Worm (Caenorhabditis elegans) whole organism, young adult: ENCODE measurements around the gene K02D10.3.

Experiments
- B0019.2 ChIP-seq: fragments of 200-800 bp; sonication (Bioruptor generic); conservative IDR thresholded peaks from 2 replicates; pipeline ENCODE4 v1.3.6; 2022; ENCODE audit warnings: missing genetic modification reagents, missing genetic modification characterization, missing compliant biosample characterization
- B0035.1 ChIP-seq: sonication (generic microtip); optimal IDR thresholded peaks from 2 replicates; lab custom pipeline; 2016; ENCODE audit warnings: missing genetic modification characterization, mild to moderate bottlenecking, missing compliant biosample characterization, missing genotype, missing genetic modification reagents
- B0336.3 ChIP-seq: fragments of 200-800 bp; sonication (Bioruptor generic); IDR thresholded peaks from 2 replicates; pipeline ENCODE4 v1.3.6; 2022; ENCODE audit warnings: missing genetic modification characterization, missing compliant biosample characterization
- C06A6.2 ChIP-seq: fragments of 200-800 bp; sonication (Bioruptor generic); conservative IDR thresholded peaks from 2 replicates; pipeline ENCODE4 v1.3.6; 2022; ENCODE audit warnings: missing genetic modification characterization, missing compliant biosample characterization
- C17E4.6 ChIP-seq: fragments of 200-800 bp; sonication (Bioruptor generic); IDR thresholded peaks from 2 replicates; pipeline ENCODE4 v1.3.6; 2022; ENCODE audit warnings: missing genetic modification reagents, missing genetic modification characterization, missing compliant biosample characterization
- F23B12.7 ChIP-seq: sonication (generic microtip); optimal IDR thresholded peaks from 2 replicates; lab custom pipeline; 2017; ENCODE audit warnings: missing genetic modification characterization, mild to moderate bottlenecking, missing compliant biosample characterization, antibody characterized with exemption, moderate library complexity; ENCODE audit not compliant: insufficient read depth
- F55B11.4 ChIP-seq: sonication (generic microtip); optimal IDR thresholded peaks from 2 replicates; lab custom pipeline; 2016; ENCODE audit warnings: missing compliant biosample characterization, missing genetic modification characterization, borderline replicate concordance; ENCODE audit not compliant: insufficient read depth
- K11D2.4 ChIP-seq: fragments of 200-800 bp; sonication (Bioruptor generic); IDR thresholded peaks from 2 replicates; pipeline ENCODE4 v1.3.6; 2022; ENCODE audit warnings: missing genetic modification reagents, missing genetic modification characterization, missing compliant biosample characterization
- Y53G8AR.9 ChIP-seq: fragments of 200-800 bp; sonication (Bioruptor generic); conservative IDR thresholded peaks from 2 replicates; pipeline ENCODE4 v1.3.6; 2022; ENCODE audit warnings: missing genetic modification reagents, missing genetic modification characterization, missing compliant biosample characterization
- Y56A3A.18 ChIP-seq: fragments of 200-800 bp; sonication (Bioruptor generic); IDR thresholded peaks from 2 replicates; pipeline ENCODE4 v1.3.6; 2022; ENCODE audit warnings: missing genetic modification reagents, missing genetic modification characterization, missing compliant biosample characterization
- ZK185.1 ChIP-seq: sonication (generic microtip); optimal IDR thresholded peaks from 2 replicates; lab custom pipeline; 2016; ENCODE audit warnings: mild to moderate bottlenecking, missing genetic modification characterization, missing compliant biosample characterization; ENCODE audit not compliant: poor library complexity, severe bottlenecking
- ama-1 ChIP-seq, 3 experiments: fragments of 150-350 bp in 1 of 3; sonication (generic microtip) in 2 of 3; optimal IDR thresholded peaks; 2 replicates each; lab custom pipeline; 2014 to 2018; ENCODE audit warnings: missing biosample characterization in 2 of 3, missing genetic modification characterization in 2 of 3, missing genetic modification reagents in 2 of 3
- atf-7 ChIP-seq: sonication (generic microtip); optimal IDR thresholded peaks from 2 replicates; lab custom pipeline; 2017; ENCODE audit warnings: mild to moderate bottlenecking, missing genetic modification characterization, missing compliant biosample characterization
- athp-1 ChIP-seq: sonication (generic microtip); optimal IDR thresholded peaks from 2 replicates; lab custom pipeline; 2017; ENCODE audit warnings: mild to moderate bottlenecking, missing genetic modification characterization, missing compliant biosample characterization
- attf-5 ChIP-seq: fragments of 200-800 bp; sonication (Bioruptor generic); optimal IDR thresholded peaks from 2 replicates; lab custom pipeline; 2018; ENCODE audit warnings: mild to moderate bottlenecking, missing genetic modification characterization, missing compliant biosample characterization
- bed-1 ChIP-seq: fragments of 200-800 bp; sonication (Bioruptor generic); IDR thresholded peaks from 2 replicates; pipeline ENCODE4 v1.3.6; 2022; ENCODE audit warnings: missing genetic modification reagents, missing genetic modification characterization, missing compliant biosample characterization
- ccch-3 ChIP-seq: fragments of 200-800 bp; sonication (Bioruptor generic); optimal IDR thresholded peaks from 2 replicates; lab custom pipeline; 2018; ENCODE audit warnings: mild to moderate bottlenecking, missing genetic modification characterization, missing compliant biosample characterization
- cebp-1 ChIP-seq, 2 experiments: fragments of 200-800 bp in 1 of 2; sonication (Bioruptor generic) in 1 of 2; sonication (generic microtip) in 1 of 2; IDR thresholded peaks in 1 of 2; optimal IDR thresholded peaks in 1 of 2; 2 replicates each; pipeline versions ENCODE4 v1.3.6 to Lab custom; 2017 to 2022; ENCODE audit warnings: missing compliant biosample characterization in 2 of 2, missing genetic modification characterization in 2 of 2, mild to moderate bottlenecking in 1 of 2, missing genetic modification reagents in 1 of 2, moderate library complexity in 1 of 2
- ceh-100 ChIP-seq: fragments of 200-800 bp; sonication (Bioruptor generic); IDR thresholded peaks from 2 replicates; pipeline ENCODE4 v1.3.6; 2022; ENCODE audit warnings: missing genetic modification reagents, missing genetic modification characterization, missing compliant biosample characterization
- ceh-40 ChIP-seq: fragments of 200-800 bp; sonication (Bioruptor generic); IDR thresholded peaks from 2 replicates; pipeline ENCODE4 v1.3.6; 2022; ENCODE audit warnings: missing genetic modification characterization, missing compliant biosample characterization
- die-1 ChIP-seq: sonication (generic microtip); optimal IDR thresholded peaks from 2 replicates; lab custom pipeline; 2016; ENCODE audit warnings: missing genotype, mild to moderate bottlenecking, missing genetic modification characterization, missing compliant biosample characterization
- egl-18 ChIP-seq: fragments of 200-800 bp; sonication (Bioruptor generic); IDR thresholded peaks from 2 replicates; pipeline ENCODE4 v1.3.6; 2022; ENCODE audit warnings: missing genetic modification reagents, missing genetic modification characterization, missing compliant biosample characterization
- egl-44 ChIP-seq: fragments of 200-800 bp; sonication (Bioruptor generic); IDR thresholded peaks from 2 replicates; pipeline ENCODE4 v1.3.6; 2022; ENCODE audit warnings: missing genetic modification reagents, missing genetic modification characterization, missing compliant biosample characterization
- fkh-3 ChIP-seq: sonication (generic microtip); optimal IDR thresholded peaks from 2 replicates; lab custom pipeline; 2016; ENCODE audit warnings: mild to moderate bottlenecking, missing genetic modification characterization, missing compliant biosample characterization
- gei-17 ChIP-seq: fragments of 200-800 bp; sonication (Bioruptor generic); optimal IDR thresholded peaks from 2 replicates; lab custom pipeline; 2018; ENCODE audit warnings: mild to moderate bottlenecking, missing genetic modification characterization, missing compliant biosample characterization
- him-1 ChIP-seq: sonication (generic microtip); optimal IDR thresholded peaks from 2 replicates; lab custom pipeline; 2016; ENCODE audit warnings: missing genotype, missing genetic modification reagents, missing genetic modification characterization, missing compliant biosample characterization
- hlh-26 ChIP-seq: fragments of 200-800 bp; sonication (Bioruptor generic); conservative IDR thresholded peaks from 2 replicates; pipeline ENCODE4 v1.3.6; 2022; ENCODE audit warnings: missing genetic modification reagents, missing genetic modification characterization, missing compliant biosample characterization
- hmg-1.2 ChIP-seq: fragments of 200-800 bp; sonication (Bioruptor generic); IDR thresholded peaks from 2 replicates; pipeline ENCODE4 v1.3.6; 2022; ENCODE audit warnings: missing genetic modification reagents, missing genetic modification characterization, missing compliant biosample characterization
- let-526 ChIP-seq: fragments of 200-800 bp; sonication (Bioruptor generic); IDR thresholded peaks from 2 replicates; pipeline ENCODE4 v1.3.6; 2022; ENCODE audit warnings: missing genetic modification reagents, missing genetic modification characterization, missing compliant biosample characterization
- lin-35 ChIP-seq, 3 experiments: fragments of 150-350 bp in 2 of 3; sonication (generic microtip) in 1 of 3; optimal IDR thresholded peaks; 2 replicates each; lab custom pipeline; 2014 to 2018; ENCODE audit warnings: missing biosample characterization in 3 of 3, missing genetic modification characterization in 3 of 3, missing genetic modification reagents in 3 of 3
- madf-3 ChIP-seq: fragments of 200-800 bp; sonication (Bioruptor generic); IDR thresholded peaks from 2 replicates; pipeline ENCODE4 v1.3.6; 2022; ENCODE audit warnings: missing genetic modification reagents, missing genetic modification characterization, missing compliant biosample characterization
- mcd-1 ChIP-seq: fragments of 200-800 bp; sonication (Bioruptor generic); IDR thresholded peaks from 2 replicates; pipeline ENCODE4 v1.3.6; 2022; ENCODE audit warnings: missing genetic modification reagents, missing genetic modification characterization, missing compliant biosample characterization
- nhr-120 ChIP-seq: fragments of 200-800 bp; sonication (Bioruptor generic); IDR thresholded peaks from 2 replicates; pipeline ENCODE4 v1.3.6; 2022; ENCODE audit warnings: missing genetic modification characterization, missing compliant biosample characterization
- nhr-27 ChIP-seq: fragments of 200-800 bp; sonication (Bioruptor generic); optimal IDR thresholded peaks from 2 replicates; lab custom pipeline; 2018; ENCODE audit warnings: mild to moderate bottlenecking, missing genetic modification characterization, moderate library complexity, missing compliant biosample characterization
- snpc-1.1 ChIP-seq: sonication (generic microtip); optimal IDR thresholded peaks from 2 replicates; lab custom pipeline; 2017; ENCODE audit warnings: missing genetic modification characterization, mild to moderate bottlenecking, missing compliant biosample characterization, antibody characterized with exemption, moderate library complexity, missing genotype, missing genetic modification reagents; ENCODE audit not compliant: insufficient read depth
- snpc-4 ChIP-seq, 5 experiments: fragments of 150-350 bp in 1 of 5; sonication (generic microtip) in 4 of 5; optimal IDR thresholded peaks; 2 replicates each; lab custom pipeline; 2014 to 2018; ENCODE audit warnings: missing genetic modification characterization in 5 of 5, missing biosample characterization in 3 of 5, antibody characterized with exemption in 2 of 5, mild to moderate bottlenecking in 2 of 5, missing compliant biosample characterization in 2 of 5, missing genotype in 2 of 5, moderate library complexity in 2 of 5, missing genetic modification reagents in 1 of 5
- tbx-9 ChIP-seq: sonication (generic microtip); optimal IDR thresholded peaks from 2 replicates; lab custom pipeline; 2016; ENCODE audit warnings: borderline replicate concordance, missing genetic modification characterization, inconsistent platforms, missing compliant biosample characterization
- unc-130 ChIP-seq: sonication (generic microtip); optimal IDR thresholded peaks from 2 replicates; lab custom pipeline; 2016; ENCODE audit warnings: missing genetic modification reagents, missing genetic modification characterization, missing compliant biosample characterization
- zfh-2 ChIP-seq: fragments of 200-800 bp; sonication (Bioruptor generic); conservative IDR thresholded peaks from 2 replicates; pipeline ENCODE4 v1.3.6; 2022; ENCODE audit warnings: missing genetic modification reagents, missing genetic modification characterization, missing compliant biosample characterization
- ztf-18 ChIP-seq: sonication (generic microtip); optimal IDR thresholded peaks from 2 replicates; lab custom pipeline; 2016; ENCODE audit warnings: missing genotype, mild to moderate bottlenecking, missing genetic modification characterization, missing compliant biosample characterization
- ztf-25 ChIP-seq: fragments of 200-800 bp; sonication (Bioruptor generic); IDR thresholded peaks from 2 replicates; pipeline ENCODE4 v1.3.6; 2022; ENCODE audit warnings: missing genetic modification reagents, missing genetic modification characterization, missing compliant biosample characterization
- ztf-3 ChIP-seq: fragments of 200-800 bp; sonication (Bioruptor generic); optimal IDR thresholded peaks from 2 replicates; lab custom pipeline; 2018; ENCODE audit warnings: mild to moderate bottlenecking, missing genetic modification characterization, missing compliant biosample characterization

Gene K02D10.3

ce11 chrIII:8795595-8796141 lies 23.9 kb upstream of the K02D10.3 start (continued):
- TF ChIP-seq Y53G8AR.9 (GFP tag; lab: Robert Waterston, UW) (no peak), unc-130 (GFP tag; lab: Kevin White, UChicago) (no peak), snpc-4 (GFP tag; optimal IDR thresholded peaks at IDR 0.05; lab: Kevin White, UChicago) (peak; percentile 87), snpc-4 (tag; optimal IDR thresholded peaks at IDR 0.05; lab: Kevin White, UChicago) (peak; percentile 89 to 91 (median 90)), B0336.3 (GFP tag; lab: Robert Waterston, UW) (peak; percentile 75; the same call in 1 of the 2 replicates), madf-3 (no peak), tbx-9 (tag; lab: Kevin White, UChicago) (no peak), hmg-1.2 (GFP tag; lab: Robert Waterston, UW) (peak; percentile 97), ama-1 (optimal IDR thresholded peaks at IDR 0.05; lab: Kevin White, UChicago) (no peak), ama-1 (GFP tag; optimal IDR thresholded peaks at IDR 0.05; lab: Kevin White, UChicago) (no peak), ceh-100 (GFP tag; lab: Robert Waterston, UW) (peak; percentile 23; the same call in 1 of the 2 replicates), ZK185.1 (tag; lab: Kevin White, UChicago) (peak; percentile 91), lin-35 (GFP tag; optimal IDR thresholded peaks at IDR 0.05; lab: Kevin White, UChicago) (peak in 2 of 3 experiments; percentile 38 to 84), hlh-26 (GFP tag; lab: Robert Waterston, UW) (no peak), attf-5 (GFP tag; lab: Kevin White, UChicago) (peak; percentile 95), fkh-3 (tag; lab: Kevin White, UChicago) (no peak), die-1 (peak; percentile 82), ztf-3 (GFP tag; lab: Kevin White, UChicago) (peak; percentile 52)
- TF ChIP-seq, all 124 proteins: peak for 66

DNA sequence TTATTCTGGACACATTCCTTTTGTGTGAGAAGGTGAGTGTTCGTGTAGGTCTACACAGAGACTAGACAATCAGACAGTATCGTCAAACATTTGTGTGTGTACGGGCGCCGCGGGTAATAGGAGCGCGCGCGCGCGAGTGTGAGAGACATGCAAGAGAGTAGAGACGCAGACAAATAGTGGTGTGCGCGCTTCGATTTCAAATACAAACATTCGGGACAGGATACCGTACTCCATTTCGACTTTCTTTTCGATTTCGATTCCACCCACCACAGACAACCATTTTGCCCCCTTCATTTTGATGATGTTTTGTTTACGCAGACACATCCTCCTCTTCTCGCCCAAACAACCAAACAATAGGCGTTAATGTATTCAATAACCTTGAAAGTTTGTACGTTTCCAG lies 23.0 kb upstream of the K02D10.3 start:
- TF ChIP-seq attf-5 (GFP tag; lab: Kevin White, UChicago) (peak; percentile 73), nhr-27 (tag; lab: Kevin White, UChicago) (no peak), unc-130 (GFP tag; lab: Kevin White, UChicago) (no peak), atf-7 (tag; lab: Kevin White, UChicago) (peak; percentile 52), nhr-120 (GFP tag; lab: Robert Waterston, UW) (no peak), athp-1 (tag; lab: Kevin White, UChicago) (no peak), C06A6.2 (GFP tag; lab: Robert Waterston, UW) (0 out of 2 replicates have a peak, but pooled peaks have one; percentile 25), ama-1 (optimal IDR thresholded peaks at IDR 0.05; lab: Kevin White, UChicago) (no peak), ama-1 (GFP tag; optimal IDR thresholded peaks at IDR 0.05; lab: Kevin White, UChicago) (no peak), egl-18 (GFP tag; lab: Robert Waterston, UW) (0 out of 2 replicates have a peak, but pooled peaks have one; percentile 54), C17E4.6 (no peak), mcd-1 (GFP tag; lab: Robert Waterston, UW) (peak; percentile 37), fkh-3 (tag; lab: Kevin White, UChicago) (no peak), ztf-25 (GFP tag; lab: Robert Waterston, UW) (no peak), Y56A3A.18 (GFP tag; lab: Robert Waterston, UW) (no peak), snpc-1.1 (tag; lab: Kevin White, UChicago) (no peak), zfh-2 (peak; percentile 83), ZK185.1 (tag; lab: Kevin White, UChicago) (peak; percentile 48), B0035.1 (tag; lab: Kevin White, UChicago) (no peak), let-526 (GFP tag; lab: Robert Waterston, UW) (peak; percentile 18; the same call in 1 of the 2 replicates), him-1 (tag; lab: Kevin White, UChicago) (no peak), F55B11.4 (tag; lab: Kevin White, UChicago) (no peak), cebp-1 (GFP tag; IDR thresholded peaks at IDR 0.05; lab: Robert Waterston, UW) (0 out of 2 replicates have a peak, but pooled peaks have one; percentile 9), cebp-1 (tag; optimal IDR thresholded peaks at IDR 0.05; lab: Kevin White, UChicago) (peak; percentile 73), K11D2.4 (GFP tag; lab: Robert Waterston, UW) (peak; percentile 70; the same call in 1 of the 2 replicates), ztf-18 (tag; lab: Kevin White, UChicago) (no peak), gei-17 (GFP tag; lab: Kevin White, UChicago) (no peak), bed-1 (GFP tag; lab: Robert Waterston, UW) (no peak), ceh-40 (no peak), egl-44 (GFP tag; lab: Robert Waterston, UW) (no peak), Y53G8AR.9 (GFP tag; lab: Robert Waterston, UW) (0 out of 2 replicates have a peak, but pooled peaks have one; percentile 42), B0019.2 (GFP tag; lab: Robert Waterston, UW) (no peak), F23B12.7 (tag; lab: Kevin White, UChicago) (no peak), ccch-3 (GFP tag; lab: Kevin White, UChicago) (no peak)
